Fruit fly (Drosophila melanogaster) whole organism, prepupa: ENCODE data around the gene Dbx.

Experiments used
- Blimp-1 ChIP-seq: fragments of 200-800 bp; sonication (Bioruptor generic); optimal IDR thresholded peaks from 3 replicates; lab custom pipeline; 2017; ENCODE audit warnings: missing biosample characterization, missing genetic modification characterization, mild to moderate bottlenecking, moderate library complexity, missing genetic modification reagents
- CG10631 ChIP-seq: fragments of 200-800 bp; sonication (Bioruptor generic); optimal IDR thresholded peaks from 2 replicates; lab custom pipeline; 2016; ENCODE audit warnings: missing biosample characterization, missing genetic modification characterization
- CG11294 ChIP-seq: fragments of 200-800 bp; sonication (Bioruptor generic); IDR thresholded peaks from 2 replicates; pipeline ENCODE4 v1.3.6; 2022; ENCODE audit warnings: missing biosample characterization, missing genetic modification characterization
- CG11762 ChIP-seq: fragments of 200-800 bp; sonication (Bioruptor generic); optimal IDR thresholded peaks from 3 replicates; lab custom pipeline; 2016; ENCODE audit warnings: missing biosample characterization, missing genetic modification characterization; ENCODE audit not compliant: insufficient read depth
- CG11902 ChIP-seq: fragments of 200-800 bp; sonication (Bioruptor generic); optimal IDR thresholded peaks from 3 replicates; lab custom pipeline; 2016; ENCODE audit warnings: missing biosample characterization, missing genetic modification characterization
- CG15336 ChIP-seq: fragments of 200-800 bp; sonication (Bioruptor generic); IDR thresholded peaks from 2 replicates; pipeline ENCODE4 v1.3.6; 2022; ENCODE audit warnings: missing biosample characterization, missing genetic modification characterization
- CG1621 ChIP-seq: fragments of 200-800 bp; sonication (Bioruptor generic); optimal IDR thresholded peaks from 3 replicates; lab custom pipeline; 2018; ENCODE audit warnings: missing biosample characterization, mild to moderate bottlenecking, missing genetic modification characterization
- CG3032 ChIP-seq: fragments of 200-800 bp; optimal IDR thresholded peaks from 2 replicates; lab custom pipeline; 2019; ENCODE audit warnings: missing biosample characterization, mild to moderate bottlenecking, missing genetic modification characterization, moderate library complexity
- CG31627 ChIP-seq: fragments of 200-800 bp; sonication (Bioruptor generic); optimal IDR thresholded peaks from 3 replicates; lab custom pipeline; 2016; ENCODE audit warnings: missing biosample characterization, missing genetic modification characterization
- CG32006 ChIP-seq: fragments of 200-800 bp; sonication (Bioruptor generic); optimal IDR thresholded peaks from 3 replicates; lab custom pipeline; 2017; ENCODE audit warnings: missing biosample characterization, mild to moderate bottlenecking, missing genetic modification characterization
- CG34406 ChIP-seq: fragments of 200-800 bp; sonication (Bioruptor generic); optimal IDR thresholded peaks from 3 replicates; lab custom pipeline; 2016; ENCODE audit warnings: missing biosample characterization, missing genetic modification characterization
- CG3919 ChIP-seq: fragments of 200-800 bp; sonication (Bioruptor generic); optimal IDR thresholded peaks from 3 replicates; lab custom pipeline; 2016; ENCODE audit warnings: missing biosample characterization, missing genetic modification characterization
- CG6163 ChIP-seq: fragments of 200-800 bp; sonication (Bioruptor generic); IDR thresholded peaks from 3 replicates; pipeline ENCODE4 v1.3.6; 2022; ENCODE audit warnings: missing biosample characterization, missing genetic modification characterization
- CG6276 ChIP-seq: fragments of 200-800 bp; sonication (Bioruptor generic); optimal IDR thresholded peaks from 2 replicates; lab custom pipeline; 2017; ENCODE audit warnings: missing biosample characterization, mild to moderate bottlenecking, missing genetic modification characterization
- CG6792 ChIP-seq: fragments of 200-800 bp; sonication (Bioruptor generic); optimal IDR thresholded peaks from 3 replicates; lab custom pipeline; 2016; ENCODE audit warnings: missing biosample characterization, missing genetic modification characterization
- CG6808 ChIP-seq: fragments of 200-800 bp; sonication (Bioruptor generic); optimal IDR thresholded peaks from 3 replicates; lab custom pipeline; 2017; ENCODE audit warnings: missing biosample characterization, missing genetic modification characterization, mild to moderate bottlenecking, moderate library complexity, missing genetic modification reagents
- CG7368 ChIP-seq: fragments of 200-800 bp; sonication (Bioruptor generic); optimal IDR thresholded peaks from 3 replicates; lab custom pipeline; 2016; ENCODE audit warnings: missing biosample characterization, missing genetic modification characterization
- CG8119 ChIP-seq: fragments of 200-800 bp; sonication (Bioruptor generic); IDR thresholded peaks from 3 replicates; pipeline ENCODE4 v1.3.6; 2022; ENCODE audit warnings: missing biosample characterization, missing genetic modification characterization
- CG8319 ChIP-seq: fragments of 200-800 bp; sonication (Bioruptor generic); optimal IDR thresholded peaks from 3 replicates; lab custom pipeline; 2016; ENCODE audit warnings: missing biosample characterization, missing genetic modification characterization
- CG8632 ChIP-seq: fragments of 200-800 bp; sonication (Bioruptor generic); optimal IDR thresholded peaks from 3 replicates; lab custom pipeline; 2016; ENCODE audit warnings: missing biosample characterization, missing genetic modification characterization
- CG9139 ChIP-seq: fragments of 200-800 bp; sonication (Bioruptor generic); optimal IDR thresholded peaks from 3 replicates; lab custom pipeline; 2017; ENCODE audit warnings: missing biosample characterization, mild to moderate bottlenecking, missing genetic modification characterization
- Eip75B ChIP-seq: fragments of 200-800 bp; sonication (Bioruptor generic); optimal IDR thresholded peaks from 3 replicates; lab custom pipeline; 2016; ENCODE audit warnings: missing biosample characterization, missing genetic modification characterization
- Eip78C ChIP-seq: fragments of 200-800 bp; sonication (Bioruptor generic); peaks from one replicate; lab custom pipeline; 2016; ENCODE audit warnings: missing biosample characterization, missing genetic modification characterization
- Eip93F ChIP-seq: fragments of 200-800 bp; sonication (Bioruptor generic); optimal IDR thresholded peaks from 2 replicates; lab custom pipeline; 2016; ENCODE audit warnings: missing biosample characterization, mild to moderate bottlenecking, missing genetic modification characterization
- Ets21C ChIP-seq: fragments of 200-800 bp; sonication (Bioruptor generic); optimal IDR thresholded peaks from 3 replicates; lab custom pipeline; 2016; ENCODE audit warnings: missing biosample characterization, missing genetic modification characterization
- Ets96B ChIP-seq: fragments of 200-800 bp; optimal IDR thresholded peaks from 2 replicates; lab custom pipeline; 2019; ENCODE audit warnings: missing biosample characterization, mild to moderate bottlenecking, missing genetic modification characterization, moderate library complexity
- Gug ChIP-seq: fragments of 200-800 bp; sonication (Bioruptor generic); IDR thresholded peaks from 2 replicates; pipeline ENCODE4 v1.3.6; 2022; ENCODE audit warnings: missing biosample characterization, missing genetic modification characterization
- Hr38 ChIP-seq: sonication (Bioruptor generic); optimal IDR thresholded peaks from 2 replicates; lab custom pipeline; 2016; ENCODE audit warnings: missing biosample characterization, missing genetic modification characterization
- Hr39 ChIP-seq: fragments of 200-800 bp; sonication (Bioruptor generic); optimal IDR thresholded peaks from 2 replicates; lab custom pipeline; 2016; ENCODE audit warnings: missing biosample characterization, missing genetic modification characterization
- Hr4 ChIP-seq: fragments of 200-800 bp; sonication (Bioruptor generic); optimal IDR thresholded peaks from 3 replicates; lab custom pipeline; 2016; ENCODE audit warnings: missing biosample characterization, missing genetic modification characterization
- Lpt ChIP-seq: fragments of 200-800 bp; sonication (Bioruptor generic); optimal IDR thresholded peaks from 3 replicates; lab custom pipeline; 2016; ENCODE audit warnings: missing biosample characterization, missing genetic modification characterization
- Met ChIP-seq: fragments of 200-800 bp; sonication (Bioruptor generic); optimal IDR thresholded peaks from 3 replicates; lab custom pipeline; 2016; ENCODE audit warnings: missing biosample characterization, missing genetic modification characterization
- Sox102F ChIP-seq: fragments of 200-800 bp; sonication (Bioruptor generic); optimal IDR thresholded peaks from 2 replicates; lab custom pipeline; 2016; ENCODE audit warnings: missing biosample characterization, mild to moderate bottlenecking, missing genetic modification characterization
- Sox15 ChIP-seq: fragments of 200-800 bp; sonication (Bioruptor generic); optimal IDR thresholded peaks from 3 replicates; lab custom pipeline; 2016; ENCODE audit warnings: missing biosample characterization, missing genetic modification characterization
- cyc ChIP-seq: fragments of 200-800 bp; sonication (Bioruptor generic); optimal IDR thresholded peaks from 3 replicates; lab custom pipeline; 2016; ENCODE audit warnings: missing biosample characterization, missing genetic modification characterization
- dac ChIP-seq: fragments of 200-800 bp; sonication (Bioruptor generic); optimal IDR thresholded peaks from 2 replicates; lab custom pipeline; 2017; ENCODE audit warnings: missing biosample characterization, mild to moderate bottlenecking, missing genetic modification characterization
- dsx ChIP-seq: fragments of 200-800 bp; optimal IDR thresholded peaks from 3 replicates; lab custom pipeline; 2019; ENCODE audit warnings: missing biosample characterization, mild to moderate bottlenecking, missing genetic modification characterization, moderate library complexity; ENCODE audit not compliant: poor library complexity, severe bottlenecking
- eg ChIP-seq: fragments of 200-800 bp; sonication (Bioruptor generic); IDR thresholded peaks from 3 replicates; pipeline ENCODE4 v1.3.6; 2022; ENCODE audit warnings: missing biosample characterization, missing genetic modification characterization
- esn ChIP-seq: fragments of 200-800 bp; sonication (Bioruptor generic); optimal IDR thresholded peaks from 2 replicates; lab custom pipeline; 2016; ENCODE audit warnings: missing biosample characterization, mild to moderate bottlenecking, missing genetic modification characterization, moderate library complexity
- fd59A ChIP-seq: fragments of 200-800 bp; sonication (Bioruptor generic); optimal IDR thresholded peaks from 2 replicates; lab custom pipeline; 2017; ENCODE audit warnings: missing biosample characterization, mild to moderate bottlenecking, missing genetic modification characterization, missing genetic modification reagents
- fd85E ChIP-seq: fragments of 200-800 bp; sonication (Bioruptor generic); optimal IDR thresholded peaks from 3 replicates; lab custom pipeline; 2016; ENCODE audit warnings: missing biosample characterization, missing genetic modification characterization
- fkh ChIP-seq: fragments of 200-800 bp; sonication (Bioruptor generic); optimal IDR thresholded peaks from 3 replicates; lab custom pipeline; 2017; ENCODE audit warnings: missing biosample characterization, mild to moderate bottlenecking, missing genetic modification characterization, moderate library complexity
- pdm3 ChIP-seq: fragments of 200-800 bp; sonication (Bioruptor generic); optimal IDR thresholded peaks from 3 replicates; lab custom pipeline; 2016; ENCODE audit warnings: missing biosample characterization, missing genetic modification characterization
- salr ChIP-seq, 2 experiments: fragments of 200-800 bp; sonication (Bioruptor generic); optimal IDR thresholded peaks; 3 replicates each; lab custom pipeline; 2016 to 2018; ENCODE audit warnings: missing biosample characterization in 2 of 2, missing genetic modification characterization in 2 of 2, mild to moderate bottlenecking in 1 of 2
- spab ChIP-seq: fragments of 200-800 bp; sonication (Bioruptor generic); optimal IDR thresholded peaks from 2 replicates; lab custom pipeline; 2017; ENCODE audit warnings: missing biosample characterization, mild to moderate bottlenecking, missing genetic modification characterization, missing genetic modification reagents
- svp ChIP-seq: fragments of 200-800 bp; sonication (Bioruptor generic); peaks from one replicate; lab custom pipeline; 2016; ENCODE audit warnings: missing biosample characterization, missing genetic modification characterization
- vri ChIP-seq: fragments of 200-800 bp; sonication (Bioruptor generic); optimal IDR thresholded peaks from 3 replicates; lab custom pipeline; 2016; ENCODE audit warnings: missing biosample characterization, mild to moderate bottlenecking, missing genetic modification characterization

Gene Dbx

dm6 chr3L:1900633-1901032 lies 20.5 kb upstream of the Dbx start (continued):
- TF ChIP-seq Eip75B (GFP tag; lab: Kevin White, UChicago) (peak; percentile 32), pdm3 (GFP tag; lab: Kevin White, UChicago) (peak; percentile 41), CG8319 (GFP tag; lab: Kevin White, UChicago) (no peak), CG8632 (GFP tag; lab: Kevin White, UChicago) (no peak), fd85E (GFP tag; lab: Kevin White, UChicago) (no peak), CG10631 (GFP tag; lab: Kevin White, UChicago) (peak; percentile 19), Met (no peak), Ets96B (peak; percentile 26), Gug (peak; percentile 83)

dm6 chr3L:1904440-1904839 lies 16.7 kb upstream of the Dbx start:
- TF ChIP-seq CG32006 (GFP tag; lab: Kevin White, UChicago) = peak; percentile 56
- TF ChIP-seq CG8119 (GFP tag; lab: Robert Waterston, UW) = 0 out of 3 replicates have a peak, but pooled peaks have one; percentile 16
- TF ChIP-seq Eip93F (GFP tag; lab: Kevin White, UChicago) = no peak
- peak; percentile 38; the same call in 1 of the 2 replicates for TF ChIP-seq CG15336 (GFP tag; lab: Robert Waterston, UW)
- peak; percentile 65 for TF ChIP-seq Eip78C
- peak; percentile 38; the same call in 2 of the 3 replicates for TF ChIP-seq eg (GFP tag; lab: Robert Waterston, UW)
- TF ChIP-seq CG6276 = peak; percentile 5
- no peak for TF ChIP-seq spab (GFP tag; lab: Kevin White, UChicago)

- peak; percentile 49 for TF ChIP-seq svp (GFP tag; lab: Kevin White, UChicago)
- peak; percentile 11 for TF ChIP-seq Hr39 (GFP tag; lab: Kevin White, UChicago)
- no peak for TF ChIP-seq CG1621 (tag; lab: Kevin White, UChicago)
- TF ChIP-seq CG6792 (GFP tag; lab: Kevin White, UChicago) = peak; percentile 24
- TF ChIP-seq Blimp-1 (GFP tag; lab: Kevin White, UChicago) = no peak
- TF ChIP-seq CG3919 (GFP tag; lab: Kevin White, UChicago) = peak; percentile 56
- peak; percentile 16 for TF ChIP-seq CG31627 (GFP tag; lab: Kevin White, UChicago)
- no peak for TF ChIP-seq cyc (GFP tag; lab: Kevin White, UChicago)
- TF ChIP-seq CG11762 (GFP tag; lab: Kevin White, UChicago) = no peak
- no peak for TF ChIP-seq fd85E (GFP tag; lab: Kevin White, UChicago)
- TF ChIP-seq Sox15 = peak; percentile 28
- TF ChIP-seq CG3032 (tag; lab: Kevin White, UChicago) = peak; percentile 6
- TF ChIP-seq fkh = no peak
- TF ChIP-seq CG34406 (GFP tag; lab: Kevin White, UChicago) = peak; percentile 43
- no peak for TF ChIP-seq fd59A
- peak; percentile 32 for TF ChIP-seq Lpt
- TF ChIP-seq CG15336 (GFP tag; lab: Robert Waterston, UW) = peak; percentile 74
- TF ChIP-seq Gug = no peak
- TF ChIP-seq vri = no peak
- TF ChIP-seq CG9139 (GFP tag; lab: Kevin White, UChicago) = no peak
- TF ChIP-seq dac (GFP tag; lab: Kevin White, UChicago) = peak; percentile 69
- no peak for TF ChIP-seq CG11294
- peak; percentile 11 for TF ChIP-seq Sox102F (GFP tag; lab: Kevin White, UChicago)
- peak; percentile 20 for TF ChIP-seq esn (GFP tag; lab: Kevin White, UChicago)
- peak; percentile 0 for TF ChIP-seq Ets96B
- TF ChIP-seq Hr4 (GFP tag; lab: Kevin White, UChicago) = peak; percentile 75
- peak; percentile 21 for TF ChIP-seq CG6808 (GFP tag; lab: Kevin White, UChicago)
- TF ChIP-seq CG6276 = peak; percentile 62
- TF ChIP-seq CG7368 (GFP tag; lab: Kevin White, UChicago) = peak; percentile 49
- peak; percentile 33 for TF ChIP-seq CG8632 (GFP tag; lab: Kevin White, UChicago)
- TF ChIP-seq Eip78C = peak; percentile 91
- TF ChIP-seq Hr38 = no peak
- no peak for TF ChIP-seq Ets21C (GFP tag; lab: Kevin White, UChicago)
- peak; percentile 56 for TF ChIP-seq pdm3 (GFP tag; lab: Kevin White, UChicago)
- TF ChIP-seq CG11902 = peak; percentile 41
- TF ChIP-seq Eip93F (GFP tag; lab: Kevin White, UChicago) = no peak
- TF ChIP-seq eg (GFP tag; lab: Robert Waterston, UW) = no peak
- peak in 1 of 2 experiments; percentile 10 for TF ChIP-seq salr (GFP tag; optimal IDR thresholded peaks at IDR 0.05; lab: Kevin White, UChicago)
- TF ChIP-seq dsx = no peak
- no peak for TF ChIP-seq Eip75B (GFP tag; lab: Kevin White, UChicago)
- TF ChIP-seq CG6163 (GFP tag; lab: Robert Waterston, UW) = no peak
These were observed 15.8 kb upstream of the Dbx start for dm6 chr3L:1905273-1905672.
